Fruit fly (Drosophila melanogaster) S2 (cell line): ENCODE measurements around the gene CG11404.

Experiments used
- CG8478 ChIP-seq: fragments of >200 bp; optimal IDR thresholded peaks from 2 replicates; lab custom pipeline; 2018
- CTCF ChIP-seq, 2 experiments: fragments of >200 bp; optimal IDR thresholded peaks; 2 replicates each; lab custom pipeline; 2018

dm6 chr3L:22501300-22501699 lies 46.9 kb upstream of the CG11404 start, which contains the start of gene CG43312:
- TF ChIP-seq CG8478 (lab: Kevin White, UChicago) (no peak), CTCF (optimal IDR thresholded peaks at IDR 0.05; lab: Kevin White, UChicago) (no peak)
